Worm (Caenorhabditis elegans) whole organism, L1 larva: ENCODE data around the gene srbc-31.

Experiments used
- blmp-1 ChIP-seq: fragments of 150-350 bp; optimal IDR thresholded peaks from 2 replicates; lab custom pipeline; 2014; ENCODE audit warnings: missing biosample characterization, missing genetic modification characterization
- ceh-63 ChIP-seq: fragments of 200-800 bp; sonication (Bioruptor generic); optimal IDR thresholded peaks from 2 replicates; lab custom pipeline; 2018; ENCODE audit warnings: mild to moderate bottlenecking, missing genetic modification characterization, missing compliant biosample characterization
- dpl-1 ChIP-seq, 3 experiments: fragments of 150-350 bp in 2 of 3; sonication (generic microtip) in 1 of 3; optimal IDR thresholded peaks; 2 replicates each; lab custom pipeline; 2014 to 2017; ENCODE audit warnings: missing biosample characterization in 3 of 3, missing genetic modification characterization in 3 of 3, missing genetic modification reagents in 3 of 3
- elt-2 ChIP-seq: sonication (generic microtip); optimal IDR thresholded peaks from 2 replicates; lab custom pipeline; 2016; ENCODE audit warnings: missing genetic modification characterization, mild to moderate bottlenecking, inconsistent platforms, missing compliant biosample characterization, missing genetic modification reagents
- fkh-10 ChIP-seq: sonication (generic microtip); optimal IDR thresholded peaks from 2 replicates; lab custom pipeline; 2017; ENCODE audit warnings: missing biosample characterization, missing genetic modification reagents, missing genetic modification characterization
- fkh-8 ChIP-seq: sonication (generic microtip); optimal IDR thresholded peaks from 2 replicates; lab custom pipeline; 2016; ENCODE audit warnings: mild to moderate bottlenecking, missing genetic modification characterization, missing compliant biosample characterization
- lin-35 ChIP-seq, 2 experiments: fragments of 150-350 bp; optimal IDR thresholded peaks; 2 replicates each; lab custom pipeline; 2014; ENCODE audit warnings: missing biosample characterization in 2 of 2, missing genetic modification characterization in 2 of 2, missing genetic modification reagents in 2 of 2
- lsy-2 ChIP-seq, 2 experiments: fragments of 150-350 bp; optimal IDR thresholded peaks; 2 replicates each; lab custom pipeline; 2014; ENCODE audit warnings: missing biosample characterization in 2 of 2, missing genetic modification characterization in 2 of 2
- nhr-12 ChIP-seq: sonication (generic microtip); optimal IDR thresholded peaks from 2 replicates; lab custom pipeline; 2017; ENCODE audit warnings: missing biosample characterization, missing genetic modification characterization
- nhr-237 ChIP-seq: fragments of 150-350 bp; optimal IDR thresholded peaks from 2 replicates; lab custom pipeline; 2014; ENCODE audit warnings: missing biosample characterization, missing genetic modification characterization
- nhr-28 ChIP-seq: fragments of 150-350 bp; optimal IDR thresholded peaks from 2 replicates; lab custom pipeline; 2014; ENCODE audit warnings: missing biosample characterization, missing genetic modification characterization
- rnt-1 ChIP-seq: sonication (generic microtip); optimal IDR thresholded peaks from 2 replicates; lab custom pipeline; 2016; ENCODE audit warnings: mild to moderate bottlenecking, missing genetic modification characterization, moderate library complexity, missing compliant biosample characterization
- snpc-4 ChIP-seq: fragments of 150-350 bp; optimal IDR thresholded peaks from 2 replicates; lab custom pipeline; 2014; ENCODE audit warnings: missing biosample characterization, missing genetic modification characterization
- ztf-11 ChIP-seq, 2 experiments: sonication (generic microtip); optimal IDR thresholded peaks; 2 replicates each; lab custom pipeline; 2016 to 2017; ENCODE audit warnings: missing genetic modification characterization in 2 of 2, missing biosample characterization in 1 of 2, missing compliant biosample characterization in 1 of 2

- no peak for TF ChIP-seq ceh-63 (GFP tag; lab: Kevin White, UChicago)
- no peak for TF ChIP-seq fkh-10
- no peak for TF ChIP-seq nhr-12 (tag; lab: Kevin White, UChicago)
- TF ChIP-seq nhr-237 (tag; lab: Kevin White, UChicago): no peak
- no peak for TF ChIP-seq rnt-1
- no peak for TF ChIP-seq nhr-28 (tag; lab: Kevin White, UChicago)
- no peak for TF ChIP-seq dpl-1 (GFP tag; optimal IDR thresholded peaks at IDR 0.05; lab: Kevin White, UChicago)
- no peak for TF ChIP-seq snpc-4 (tag; lab: Kevin White, UChicago)
- no peak for TF ChIP-seq blmp-1 (tag; lab: Kevin White, UChicago)
- no peak for TF ChIP-seq ztf-11 (tag; optimal IDR thresholded peaks at IDR 0.05; lab: Kevin White, UChicago)
- no peak for TF ChIP-seq fkh-8 (tag; lab: Kevin White, UChicago)
- no peak for TF ChIP-seq lin-35 (GFP tag; optimal IDR thresholded peaks at IDR 0.05; lab: Kevin White, UChicago)
- no peak for TF ChIP-seq lsy-2 (tag; optimal IDR thresholded peaks at IDR 0.05; lab: Kevin White, UChicago)
- TF ChIP-seq elt-2: no peak
These were observed 32.5 kb upstream of the srbc-31 start, which contains the start of gene str-228 for ce11 chrV:3509878-3510277.
